Worm (Caenorhabditis elegans) whole organism, L4/young adult: ENCODE measurements around the gene nep-13.

Experiments used
- W03F9.2 ChIP-seq: fragments of 150-350 bp; optimal IDR thresholded peaks from 2 replicates; lab custom pipeline; 2014; ENCODE audit warnings: missing biosample characterization, missing genetic modification characterization
- dao-5 ChIP-seq: sonication (generic microtip); optimal IDR thresholded peaks from 2 replicates; lab custom pipeline; 2016; ENCODE audit warnings: missing genotype, missing genetic modification characterization, moderate library complexity, missing compliant biosample characterization
- him-1 ChIP-seq: sonication (generic microtip); optimal IDR thresholded peaks from 2 replicates; lab custom pipeline; 2016; ENCODE audit warnings: missing genotype, missing genetic modification reagents, missing genetic modification characterization, missing compliant biosample characterization

Gene nep-13

DNA sequence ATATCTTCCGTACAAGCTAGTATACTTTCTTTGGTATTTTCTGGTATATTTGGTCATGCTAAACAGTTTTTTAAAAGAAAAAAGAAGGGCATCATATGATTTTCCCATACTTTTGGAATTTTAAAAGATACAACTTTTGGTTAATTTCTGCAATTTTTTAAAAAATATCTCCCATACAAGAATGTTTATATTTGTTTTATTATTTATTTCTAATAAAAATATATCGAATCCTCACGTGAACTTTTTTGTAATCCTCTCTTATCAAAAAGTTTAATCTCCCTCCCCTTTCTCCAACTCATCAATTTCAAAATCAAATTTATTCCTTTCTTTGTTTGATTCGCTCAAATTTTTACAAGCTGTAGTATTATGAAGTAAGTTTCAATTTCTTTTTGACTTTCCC lies at the start of gene nep-13:
TSS of gene nep-13 (plus strand) at position 301 of the 400 bp plus-strand sequence.
- no peak for TF ChIP-seq dao-5
- no peak for TF ChIP-seq W03F9.2 (tag; lab: Kevin White, UChicago)
- TF ChIP-seq him-1 (tag; lab: Kevin White, UChicago): no peak

DNA sequence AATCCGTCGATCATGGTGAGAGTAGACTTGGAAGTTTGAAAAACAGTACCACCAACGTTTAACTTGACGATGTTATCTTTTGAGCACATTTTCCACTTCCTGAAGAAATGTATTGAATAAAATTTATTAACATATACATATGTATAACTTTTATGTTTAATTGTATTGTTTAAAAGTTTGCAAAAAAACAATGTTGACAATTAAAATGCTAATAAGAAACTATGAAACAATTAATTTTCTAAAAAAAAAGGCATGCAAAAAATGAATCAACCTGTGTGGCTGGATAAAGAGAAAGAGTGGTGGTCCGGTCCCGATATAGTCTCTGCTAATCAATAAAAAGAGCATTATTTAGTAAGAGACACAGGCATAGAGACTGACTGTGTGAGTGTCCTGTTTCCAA lies 47.7 kb upstream of the nep-13 start, which contains the start of gene C17F4.8:
TSS of gene C17F4.8 (minus strand) at position 101 of the 400 bp plus-strand sequence.
- TF ChIP-seq W03F9.2 (tag; lab: Kevin White, UChicago) (no peak), dao-5 (no peak), him-1 (tag; lab: Kevin White, UChicago) (no peak)

DNA sequence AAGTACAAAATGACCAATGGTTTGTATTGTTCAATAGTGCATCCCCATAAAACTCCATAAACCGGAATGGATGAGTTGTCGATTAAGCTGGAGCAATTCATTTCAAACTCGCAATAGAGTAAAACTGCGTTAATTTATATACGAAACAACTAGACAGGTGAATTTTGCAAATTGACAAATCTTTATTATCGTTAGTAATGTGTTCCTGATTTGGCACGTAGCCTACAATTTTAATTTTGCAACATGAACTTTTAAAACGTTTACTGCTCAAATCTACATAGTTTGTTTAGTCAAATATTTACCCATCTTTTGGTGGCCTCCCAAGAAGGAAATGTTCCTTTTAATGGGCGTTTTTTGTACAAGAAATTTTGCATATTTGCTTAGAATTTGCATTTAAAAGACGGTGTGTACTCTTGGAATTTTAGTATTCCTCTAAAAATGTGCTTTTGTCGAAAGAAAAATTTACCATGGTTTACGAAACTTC lies 45.4 kb upstream of the nep-13 start, which contains the start of the genes srz-67 and C17F4.11:
TSS of gene srz-67 (minus strand) at position 101 of the 484 bp plus-strand sequence.
TSS of gene C17F4.11 (plus strand) at position 434 of the 484 bp plus-strand sequence.
- no peak for TF ChIP-seq dao-5
- TF ChIP-seq W03F9.2 (tag; lab: Kevin White, UChicago): no peak
- TF ChIP-seq him-1 (tag; lab: Kevin White, UChicago): no peak

DNA sequence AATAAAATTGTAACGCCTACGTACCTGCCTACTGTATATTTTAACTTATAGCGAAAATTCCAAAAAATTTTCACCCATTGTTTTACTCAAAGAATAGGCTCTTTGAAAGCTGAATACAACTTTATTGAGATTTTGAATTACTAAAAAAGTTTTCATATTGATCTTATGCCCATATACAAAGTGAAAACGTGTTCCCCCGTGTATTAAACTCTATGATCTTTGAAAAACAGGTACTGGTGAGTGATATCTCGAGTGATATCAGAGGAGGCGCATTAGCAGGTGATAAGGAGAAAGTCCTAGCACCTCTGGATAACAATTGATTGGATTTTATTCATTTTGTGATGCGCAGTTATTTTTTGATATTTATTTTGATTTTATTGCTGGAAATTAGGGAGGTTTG lies 42.2 kb upstream of the nep-13 start, which contains the start of gene C17F4.3:
TSS of gene C17F4.3 (plus strand) at position 301 of the 400 bp plus-strand sequence.
- TF ChIP-seq him-1 (tag; lab: Kevin White, UChicago): no peak
- no peak for TF ChIP-seq W03F9.2 (tag; lab: Kevin White, UChicago)
- TF ChIP-seq dao-5: no peak

DNA sequence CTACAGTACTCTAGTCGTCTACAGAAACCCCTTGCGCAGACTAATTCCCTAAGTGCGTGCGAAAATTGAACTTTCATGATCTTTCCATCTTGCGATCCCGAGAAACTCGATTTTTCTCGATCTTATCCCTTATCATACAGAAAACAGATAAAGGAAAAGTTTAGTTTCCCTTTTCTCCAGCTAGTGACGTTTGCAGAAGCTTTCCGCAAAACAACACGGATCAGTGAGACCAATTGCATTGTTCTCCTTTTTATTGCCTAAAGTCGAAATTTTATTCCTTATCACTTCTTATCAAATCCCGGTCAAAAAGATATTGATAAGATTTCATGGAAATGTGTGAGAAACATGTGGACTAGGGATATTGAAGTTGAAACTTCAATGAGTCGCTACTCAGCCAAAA lies 40.6 kb upstream of the nep-13 start:
- no peak for TF ChIP-seq dao-5
- no peak for TF ChIP-seq him-1 (tag; lab: Kevin White, UChicago)
- TF ChIP-seq W03F9.2 (tag; lab: Kevin White, UChicago): no peak

DNA sequence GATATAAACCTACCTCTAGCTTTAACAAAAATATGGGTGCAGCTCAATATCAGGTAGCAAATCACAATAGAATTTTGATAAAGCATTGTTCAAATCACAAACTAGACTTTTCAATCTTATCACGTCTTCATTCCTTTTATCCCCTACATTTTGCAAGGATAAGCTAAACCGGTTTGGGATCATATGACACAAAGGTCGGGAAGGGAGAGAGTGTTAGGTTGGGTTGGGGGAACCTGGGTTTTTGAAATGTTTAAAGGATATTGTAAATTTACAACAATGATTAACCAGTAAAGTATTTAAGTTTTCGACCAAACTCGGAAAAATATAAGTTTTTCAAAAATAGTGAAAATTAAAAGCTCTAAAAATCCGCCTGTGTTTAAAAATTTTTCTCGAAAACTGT lies 38.4 kb upstream of the nep-13 start, which contains the start of gene C17F4.12:
TSS of gene C17F4.12 (minus strand) at position 101 of the 400 bp plus-strand sequence.
- TF ChIP-seq dao-5 (no peak), him-1 (tag; lab: Kevin White, UChicago) (no peak), W03F9.2 (tag; lab: Kevin White, UChicago) (no peak)

DNA sequence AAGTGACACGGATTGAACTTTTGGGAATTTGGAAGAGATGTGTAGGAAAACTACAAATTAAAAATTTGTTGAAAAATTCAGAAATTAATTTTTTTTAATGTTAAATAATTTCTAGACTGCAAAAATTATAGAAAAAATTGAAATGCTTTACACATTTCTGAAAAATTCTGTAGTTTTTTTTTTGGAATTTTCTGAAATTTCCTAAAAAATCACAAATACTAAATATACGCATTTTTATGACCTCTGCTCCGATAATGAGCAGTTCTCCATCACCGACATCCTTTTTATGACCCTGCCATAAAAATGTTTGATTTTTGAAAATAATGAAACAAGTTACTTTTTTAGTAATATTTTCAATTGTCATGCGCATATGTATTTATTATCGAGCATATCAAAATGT lies 37.7 kb upstream of the nep-13 start:
- TF ChIP-seq dao-5 (no peak), him-1 (tag; lab: Kevin White, UChicago) (no peak), W03F9.2 (tag; lab: Kevin White, UChicago) (no peak)

DNA sequence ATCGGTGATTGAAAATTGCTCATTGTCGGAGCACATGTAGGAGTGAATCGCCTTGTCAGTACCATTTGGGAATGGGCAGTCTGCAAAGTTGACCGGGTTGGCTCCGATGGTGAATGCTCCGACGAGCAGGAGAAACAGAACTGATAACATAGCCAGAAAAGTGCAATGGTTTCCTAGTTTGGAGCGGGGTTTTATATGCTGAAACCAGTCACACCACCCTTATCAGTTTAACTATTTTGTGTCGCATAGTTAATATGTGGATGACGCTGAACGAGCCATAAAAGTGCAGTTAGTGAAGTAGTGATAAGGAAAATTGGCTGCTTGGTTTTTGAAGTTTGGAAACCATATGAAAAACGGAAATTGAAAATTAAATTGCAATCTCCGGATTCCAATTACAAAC lies 36.6 kb upstream of the nep-13 start, which contains the start of gene C17F4.7:
TSS of gene C17F4.7 (minus strand) at position 180 of the 400 bp plus-strand sequence.
- TF ChIP-seq him-1 (tag; lab: Kevin White, UChicago) (no peak), dao-5 (no peak), W03F9.2 (tag; lab: Kevin White, UChicago) (no peak)

DNA sequence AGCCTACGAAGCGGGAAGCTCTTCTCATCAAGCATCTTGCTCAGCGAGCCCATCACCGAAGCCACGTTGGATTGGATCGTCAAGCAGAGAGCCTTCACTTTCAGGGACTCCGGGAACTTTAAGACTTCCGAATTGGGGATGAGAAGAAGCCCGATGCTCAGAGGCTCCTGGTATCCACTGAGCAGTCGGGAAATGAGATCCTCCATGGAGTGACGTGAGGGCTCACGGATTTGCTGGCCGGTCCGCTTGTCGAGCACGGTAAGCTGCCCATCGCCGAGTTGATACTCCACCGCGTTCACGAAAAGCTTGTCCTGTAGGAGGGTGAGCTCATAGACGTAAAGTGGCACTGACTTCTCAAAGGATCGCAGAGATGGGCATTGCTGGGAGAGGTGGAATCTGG lies 34.9 kb upstream of the nep-13 start:
- no peak for TF ChIP-seq dao-5

DNA sequence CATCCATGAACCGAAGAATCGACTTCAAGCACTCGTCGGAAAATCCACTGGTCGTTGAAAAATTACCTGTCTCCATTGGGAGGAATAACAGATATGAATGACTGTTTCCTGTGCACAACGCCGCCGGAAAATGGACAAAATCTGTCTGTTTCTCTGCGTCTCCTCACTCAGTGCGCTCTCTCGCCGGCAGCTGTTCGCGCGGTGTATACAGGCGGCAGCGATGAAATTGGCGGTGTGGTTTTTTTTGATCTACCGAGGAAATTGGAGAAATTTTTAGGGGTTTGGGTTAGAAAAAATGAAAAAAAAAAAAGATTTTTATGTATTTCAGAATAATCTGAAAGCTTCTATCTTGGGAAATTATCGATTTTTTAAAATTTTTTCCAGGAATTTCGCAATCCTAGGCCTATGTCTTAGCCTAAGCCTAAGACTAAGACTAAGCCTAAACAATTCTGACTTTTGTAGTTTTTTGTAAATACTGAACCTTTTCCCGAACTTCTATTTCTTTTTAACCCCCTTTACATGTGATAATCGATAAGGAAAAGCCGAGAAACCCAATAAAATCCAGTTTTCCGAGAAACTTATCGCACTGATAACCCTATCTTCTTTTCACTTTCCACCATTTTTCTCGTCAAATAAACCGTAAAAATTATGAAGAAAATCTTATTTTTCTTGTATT lies 34.3 kb upstream of the nep-13 start, which contains the start of the genes fbxc-50 and C17F4.2:
TSS of gene fbxc-50 (minus strand) at position 81 of the 676 bp plus-strand sequence.
TSS of gene C17F4.2 (plus strand) at position 626 of the 676 bp plus-strand sequence.
- TF ChIP-seq dao-5: no peak

DNA sequence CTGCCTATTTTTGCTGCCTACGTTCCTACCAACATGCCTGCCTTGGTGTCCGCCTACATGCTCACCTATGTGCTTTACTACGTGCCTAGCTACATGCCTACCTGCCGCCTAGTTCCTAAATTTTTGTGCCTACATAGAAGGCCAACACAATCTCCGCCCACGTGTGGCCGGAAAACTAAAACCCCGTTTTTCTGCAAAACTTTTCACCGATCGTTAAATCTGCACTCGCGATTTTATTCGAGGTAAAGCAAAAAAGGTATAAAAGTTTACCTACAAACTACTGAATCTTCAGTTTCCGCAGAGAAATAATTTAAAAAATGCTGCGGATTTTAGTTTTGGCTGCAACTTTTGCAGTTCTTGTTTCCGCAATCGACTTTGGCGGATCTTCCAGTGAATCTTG lies 33.0 kb upstream of the nep-13 start, which contains the start of gene clec-124:
TSS of gene clec-124 (plus strand) at position 301 of the 400 bp plus-strand sequence.
- TF ChIP-seq dao-5 (no peak), him-1 (tag; lab: Kevin White, UChicago) (no peak), W03F9.2 (tag; lab: Kevin White, UChicago) (no peak)

DNA sequence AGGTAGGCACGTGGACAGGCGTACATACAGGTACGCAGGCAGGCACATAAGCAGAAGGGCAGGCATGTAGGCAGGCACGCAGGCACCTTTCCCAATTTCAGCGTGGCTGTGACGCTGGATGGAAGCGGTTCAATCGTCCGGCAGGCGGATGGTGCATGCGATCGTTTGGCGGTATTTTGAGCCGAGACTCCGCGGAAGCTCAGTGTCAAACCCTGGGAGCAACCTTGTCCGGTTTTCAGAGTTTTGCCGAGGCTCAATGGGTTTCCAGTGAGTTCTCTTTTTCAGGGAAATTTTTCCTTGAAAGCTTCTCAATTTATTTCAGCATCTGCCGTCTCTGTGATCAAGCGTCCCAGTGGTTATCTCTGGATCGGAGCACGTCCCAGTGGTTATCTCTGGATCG lies 32.3 kb upstream of the nep-13 start:
- TF ChIP-seq W03F9.2 (tag; lab: Kevin White, UChicago) (no peak), him-1 (tag; lab: Kevin White, UChicago) (no peak), dao-5 (no peak)

DNA sequence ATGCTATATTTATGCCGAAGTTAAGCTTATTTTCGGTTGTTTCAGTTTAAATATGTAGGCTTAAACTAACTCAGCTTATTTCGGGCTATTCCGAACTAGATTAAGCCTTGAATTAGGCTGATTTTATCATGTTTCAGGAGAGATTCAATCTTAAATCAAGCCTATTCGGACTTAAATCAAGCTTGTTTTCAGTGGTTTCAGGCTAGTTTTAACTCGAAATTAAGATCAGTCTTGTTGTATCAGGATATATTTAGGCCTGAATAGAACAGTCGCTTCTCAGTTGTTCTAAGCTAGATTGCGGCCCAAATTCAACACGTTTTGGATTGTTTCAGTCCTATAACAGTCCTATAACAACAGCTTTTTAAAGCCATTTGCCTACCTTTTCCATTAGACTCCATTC lies 30.7 kb upstream of the nep-13 start:
- TF ChIP-seq him-1 (tag; lab: Kevin White, UChicago) (no peak), dao-5 (no peak), W03F9.2 (tag; lab: Kevin White, UChicago) (no peak)

DNA sequence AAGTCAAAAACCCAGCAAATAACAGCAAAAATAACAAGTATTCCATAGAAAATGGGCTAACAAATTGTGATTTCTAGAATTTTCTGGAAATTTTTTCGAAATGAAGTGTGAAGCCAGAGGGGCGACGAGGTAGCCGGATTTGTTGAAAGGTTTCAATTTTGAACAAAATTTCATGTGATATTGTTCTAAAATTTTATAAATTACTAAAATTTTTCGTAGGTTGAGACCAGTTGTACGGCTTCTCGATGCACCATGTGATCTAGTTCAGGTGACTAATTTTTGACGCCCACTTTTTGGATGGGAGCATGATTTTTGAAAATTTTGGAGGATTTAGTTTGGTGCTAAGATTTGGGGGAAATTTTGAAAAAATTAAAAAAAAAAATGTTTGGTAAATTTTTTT lies 23.2 kb upstream of the nep-13 start, which contains the start of gene gcy-19:
TSS of gene gcy-19 (minus strand) at position 101 of the 400 bp plus-strand sequence.
- TF ChIP-seq W03F9.2 (tag; lab: Kevin White, UChicago): no peak
- no peak for TF ChIP-seq him-1 (tag; lab: Kevin White, UChicago)
- TF ChIP-seq dao-5: no peak
